Fruit fly (Drosophila melanogaster): ENCODE results near the gene CG5509.

DNA sequence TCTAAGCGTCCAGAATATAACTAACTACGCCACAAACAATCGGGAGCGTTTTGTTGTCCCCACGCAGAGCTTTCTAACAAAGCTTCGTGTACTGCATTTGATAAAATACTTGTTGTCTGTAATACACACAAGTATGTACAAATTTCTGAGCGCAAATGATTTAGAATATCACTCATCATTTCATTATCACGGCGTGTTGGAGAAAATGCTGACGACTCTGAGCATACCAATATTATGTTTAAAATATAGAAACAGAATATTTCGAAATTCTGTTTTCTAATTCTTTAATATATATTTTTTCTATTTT lies 46.4 kb upstream of the CG5509 start, which contains the start of gene Cyp9f2:
- TF ChIP-seq sage (GFP tag; optimal IDR thresholded peaks at IDR 0.05) (no peak), pan (optimal IDR thresholded peaks at IDR 0.05) (no peak)
